Worm (Caenorhabditis elegans): ENCODE results near the gene ugt-42.
A peak's percentile ranks its signal among the peaks of the same experiment; 100 is the strongest.

ugt-42 gene

ce11 chrV:615275-615674 is 31.7 kb upstream of the ugt-42 start, which contains the start of gene F48G7.13:
F48G7.13 (plus strand) TSS chrV:615575.
- no peak for TF ChIP-seq lsy-2 (tag; optimal IDR thresholded peaks at IDR 0.05)
- no peak for TF ChIP-seq ceh-16 (tag; optimal IDR thresholded peaks at IDR 0.05)
- peak; percentile 49 for TF ChIP-seq fos-1 (tag; optimal IDR thresholded peaks at IDR 0.05)

ce11 chrV:617917-618316 is 29.1 kb upstream of the ugt-42 start:
- no peak for TF ChIP-seq ceh-82 (tag; optimal IDR thresholded peaks at IDR 0.05)
- TF ChIP-seq crh-2 (tag; optimal IDR thresholded peaks at IDR 0.05), result no peak
- TF ChIP-seq mbf-1 (tag; optimal IDR thresholded peaks at IDR 0.05), result no peak
- no peak for TF ChIP-seq nhr-77 (tag; optimal IDR thresholded peaks at IDR 0.05)
- TF ChIP-seq unc-55 (GFP tag; optimal IDR thresholded peaks at IDR 0.05), result no peak
- TF ChIP-seq ztf-1 (GFP tag; conservative IDR thresholded peaks at IDR 0.05), result no peak
- no peak for TF ChIP-seq elt-1 (tag; optimal IDR thresholded peaks at IDR 0.05)
- TF ChIP-seq ceh-16 (tag; optimal IDR thresholded peaks at IDR 0.05), result no peak
- TF ChIP-seq dmd-4 (tag; optimal IDR thresholded peaks at IDR 0.05), result no peak
- TF ChIP-seq nhr-12 (tag; optimal IDR thresholded peaks at IDR 0.05), result no peak
- TF ChIP-seq snpc-4 (tag; optimal IDR thresholded peaks at IDR 0.05), result no peak
- TF ChIP-seq elt-3 (tag; optimal IDR thresholded peaks at IDR 0.05), result no peak
- peak; percentile 5 for TF ChIP-seq C34F6.9 (tag; optimal IDR thresholded peaks at IDR 0.05)
- TF ChIP-seq blmp-1 (tag; optimal IDR thresholded peaks at IDR 0.05; ENCODE audit: insufficient read depth), result no peak
- no peak for TF ChIP-seq alr-1 (tag; optimal IDR thresholded peaks at IDR 0.05)
- TF ChIP-seq zag-1 (tag; optimal IDR thresholded peaks at IDR 0.05), result no peak
- TF ChIP-seq unc-39 (tag; optimal IDR thresholded peaks at IDR 0.05), result no peak
- no peak for TF ChIP-seq aly-2 (tag; optimal IDR thresholded peaks at IDR 0.05)
- TF ChIP-seq ZK546.5 (tag; optimal IDR thresholded peaks at IDR 0.05), result no peak
- no peak for TF ChIP-seq nhr-237 (tag; optimal IDR thresholded peaks at IDR 0.05)
- no peak for TF ChIP-seq sma-3 (GFP tag; optimal IDR thresholded peaks at IDR 0.05)
- TF ChIP-seq lsy-2 (tag; optimal IDR thresholded peaks at IDR 0.05), result peak in 1 of 2 experiments; percentile 29
- TF ChIP-seq sma-9 (GFP tag; optimal IDR thresholded peaks at IDR 0.05), result peak; percentile 15
- no peak for TF ChIP-seq sma-9 (tag; optimal IDR thresholded peaks at IDR 0.05)
- TF ChIP-seq nhr-10 (tag; optimal IDR thresholded peaks at IDR 0.05), result no peak
- no peak for TF ChIP-seq ztf-4 (tag; optimal IDR thresholded peaks at IDR 0.05)

DNA sequence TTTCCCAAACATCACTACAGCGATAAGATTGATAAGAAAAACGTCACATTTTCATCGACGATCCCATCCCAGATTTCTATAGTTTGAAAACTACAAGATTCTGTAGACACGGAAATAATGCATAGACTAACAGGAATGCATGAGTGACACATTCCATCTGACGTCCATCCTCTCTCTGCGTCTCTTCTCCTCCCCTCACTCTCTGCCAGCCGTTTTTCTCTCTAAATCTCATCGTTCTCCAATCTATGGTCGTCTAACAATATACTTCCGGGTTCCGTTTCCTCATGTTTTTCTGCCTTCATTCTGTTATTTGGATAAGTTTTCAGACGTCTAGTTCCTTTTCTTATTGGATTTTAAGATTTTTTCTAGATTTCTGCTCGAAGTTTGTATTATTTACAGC is 27.9 kb upstream of the ugt-42 start, which contains the start of gene F48G7.4:
TSS of gene F48G7.4 (plus strand) at position 400 of the 400 bp plus-strand sequence.
- TF ChIP-seq sem-4 (tag; optimal IDR thresholded peaks at IDR 0.05), result peak; percentile 51
- no peak for TF ChIP-seq blmp-1 (tag; optimal IDR thresholded peaks at IDR 0.05; ENCODE audit: insufficient read depth)
- TF ChIP-seq R02D3.7 (tag; optimal IDR thresholded peaks at IDR 0.05), result no peak
- TF ChIP-seq crh-2 (tag; optimal IDR thresholded peaks at IDR 0.05), result peak; percentile 67
- TF ChIP-seq mdl-1 (tag; optimal IDR thresholded peaks at IDR 0.05), result peak; percentile 32 to 50
- TF ChIP-seq mab-5 (tag; optimal IDR thresholded peaks at IDR 0.05), result peak; percentile 8
- TF ChIP-seq nhr-129 (tag; optimal IDR thresholded peaks at IDR 0.05), result peak; percentile 67
- peak; percentile 1 for TF ChIP-seq sma-3 (GFP tag; optimal IDR thresholded peaks at IDR 0.05)
- TF ChIP-seq egl-27 (tag; optimal IDR thresholded peaks at IDR 0.05), result peak; percentile 82
- no peak for TF ChIP-seq nhr-77 (tag; optimal IDR thresholded peaks at IDR 0.05)
- no peak for TF ChIP-seq elt-1 (tag; optimal IDR thresholded peaks at IDR 0.05)
- peak; percentile 51 for TF ChIP-seq nhr-25 (tag; optimal IDR thresholded peaks at IDR 0.05)
- TF ChIP-seq lsy-2 (tag; optimal IDR thresholded peaks at IDR 0.05), result peak in 1 of 2 experiments; percentile 83
- TF ChIP-seq lin-11 (tag; optimal IDR thresholded peaks at IDR 0.05), result no peak
- peak; percentile 79 for TF ChIP-seq fos-1 (tag; optimal IDR thresholded peaks at IDR 0.05)
- TF ChIP-seq gmeb-1 (tag; optimal IDR thresholded peaks at IDR 0.05), result peak; percentile 8
- peak; percentile 87 for TF ChIP-seq nhr-6 (tag; optimal IDR thresholded peaks at IDR 0.05)
- peak; percentile 53 for TF ChIP-seq nhr-21 (tag; optimal IDR thresholded peaks at IDR 0.05)
- TF ChIP-seq unc-62 (GFP tag; optimal IDR thresholded peaks at IDR 0.05), result peak; percentile 58
- TF ChIP-seq snpc-4 (tag; optimal IDR thresholded peaks at IDR 0.05), result peak; percentile 32
- no peak for TF ChIP-seq lin-39 (tag; optimal IDR thresholded peaks at IDR 0.05)
- peak; percentile 88 for TF ChIP-seq C34F6.9 (tag; optimal IDR thresholded peaks at IDR 0.05)
- peak; percentile 74 for TF ChIP-seq F13H6.1 (tag; optimal IDR thresholded peaks at IDR 0.05)
- peak; percentile 92 for TF ChIP-seq unc-55 (GFP tag; optimal IDR thresholded peaks at IDR 0.05)
- TF ChIP-seq lin-13 (GFP tag; optimal IDR thresholded peaks at IDR 0.05), result peak; percentile 44
- no peak for TF ChIP-seq nhr-11 (tag; optimal IDR thresholded peaks at IDR 0.05)
- TF ChIP-seq nhr-237 (tag; optimal IDR thresholded peaks at IDR 0.05), result no peak
- peak; percentile 91 for TF ChIP-seq sma-9 (GFP tag; optimal IDR thresholded peaks at IDR 0.05)
- no peak for TF ChIP-seq sma-9 (tag; optimal IDR thresholded peaks at IDR 0.05)
- peak; percentile 68 for TF ChIP-seq Y55F3AM.14 (GFP tag; optimal IDR thresholded peaks at IDR 0.05)
- peak; percentile 84 for TF ChIP-seq zag-1 (tag; optimal IDR thresholded peaks at IDR 0.05)
- peak; percentile 25 for TF ChIP-seq ztf-4 (tag; optimal IDR thresholded peaks at IDR 0.05)

Data from whole organism, L2 larva.